Fruit fly (Drosophila melanogaster): ENCODE results near the gene kis.

Gene kis

DNA sequence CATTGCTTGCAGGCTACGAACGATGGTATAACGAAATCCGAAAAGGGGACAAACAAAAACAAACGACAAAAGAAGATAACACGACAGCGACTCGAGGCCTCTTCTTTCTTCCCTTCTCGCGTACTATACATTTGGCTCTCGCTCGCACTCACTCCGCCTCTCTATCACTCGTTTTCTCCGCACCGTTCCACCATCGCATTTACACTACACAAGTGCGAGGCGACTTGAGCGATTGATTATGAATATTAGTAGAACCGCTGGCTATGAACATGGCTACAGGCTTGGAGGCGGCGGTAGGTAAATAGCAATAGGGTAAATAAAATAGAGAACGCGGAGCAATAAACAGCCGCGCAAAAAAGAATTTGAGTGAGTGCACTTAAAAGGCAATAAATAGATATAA lies 30.1 kb downstream of the kis start:
- TF ChIP-seq HLH106 (tag; optimal IDR thresholded peaks at IDR 0.05) (no peak), Dif (GFP tag; optimal IDR thresholded peaks at IDR 0.05; ENCODE audit: partially characterized antibody) (peak; percentile 59), psq (GFP tag; optimal IDR thresholded peaks at IDR 0.05) (peak; percentile 96)

DNA sequence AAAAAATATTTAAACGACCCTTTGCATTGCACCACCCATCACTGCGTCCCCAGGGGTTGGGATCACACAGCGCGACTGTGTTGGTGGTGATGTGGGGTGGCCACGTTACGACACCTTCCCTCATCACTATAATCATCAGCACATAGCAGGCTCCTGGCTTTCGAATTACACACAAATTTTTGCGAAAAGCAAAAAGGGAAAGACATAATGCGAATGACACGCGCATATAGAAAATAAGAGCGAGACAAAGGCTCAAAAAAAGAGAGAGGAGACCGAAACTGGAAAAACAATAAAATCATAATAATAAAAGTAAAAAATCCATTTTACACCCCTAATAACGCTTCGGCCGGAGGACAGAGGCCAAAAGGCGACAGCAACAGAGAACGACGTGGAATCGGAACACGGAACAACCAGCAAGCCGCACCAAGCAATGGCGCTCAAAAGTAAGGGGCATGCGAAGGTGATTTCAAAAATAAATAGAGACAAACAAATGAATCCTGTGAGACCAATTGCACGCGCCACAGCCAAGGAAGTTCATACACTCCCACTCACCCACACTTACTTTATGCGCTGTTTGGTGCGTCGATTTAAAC lies 31.1 kb downstream of the kis start:
- TF ChIP-seq psq (GFP tag; optimal IDR thresholded peaks at IDR 0.05): peak; percentile 25
- TF ChIP-seq GATAd (GFP tag; optimal IDR thresholded peaks at IDR 0.05): no peak

DNA sequence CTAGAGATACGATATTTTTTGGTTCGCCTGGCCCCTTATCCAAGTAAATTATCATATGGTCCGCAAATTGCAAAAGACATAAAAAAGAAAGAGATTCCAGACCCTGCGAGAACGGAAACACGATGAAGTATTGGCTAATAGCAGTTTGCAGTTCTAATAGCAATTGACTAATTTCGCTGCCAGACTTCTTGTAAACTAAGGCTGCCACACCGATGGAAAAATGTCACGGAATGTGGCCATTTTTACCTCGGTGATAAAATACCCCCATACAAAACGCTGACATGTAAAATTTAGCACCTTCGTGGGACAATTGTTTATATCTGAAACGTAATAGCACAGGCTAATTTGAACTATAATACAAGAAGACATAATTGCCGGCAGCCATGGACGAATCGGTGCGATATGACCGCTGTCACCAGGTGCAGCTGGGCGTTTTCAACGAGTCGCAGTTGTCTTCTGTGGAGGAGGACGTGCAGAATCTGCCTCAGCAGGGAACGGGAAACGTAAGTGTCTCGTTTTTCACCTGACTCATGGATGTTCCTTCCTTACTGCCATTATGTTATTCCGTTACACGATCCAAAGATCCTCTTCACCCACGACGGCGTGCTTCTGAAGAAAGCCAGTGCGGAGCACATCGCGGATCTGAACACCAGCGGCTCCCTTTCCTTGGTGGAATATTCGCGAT lies 43.4 kb downstream of the kis start, which contains the start of the genes Tbc1d15-17 and CG11617:
TSS of gene Tbc1d15-17 (plus strand) at position 51 of the 685 bp plus-strand sequence.
TSS of gene CG11617 (minus strand) at position 169 of the 685 bp plus-strand sequence.
- TF ChIP-seq Rel (GFP tag; optimal IDR thresholded peaks at IDR 0.05): no peak
- no peak for TF ChIP-seq Rel (tag; optimal IDR thresholded peaks at IDR 0.05)
- no peak for TF ChIP-seq ey (GFP tag; optimal IDR thresholded peaks at IDR 0.05)
- peak; percentile 89 for TF ChIP-seq Vsx2 (GFP tag; optimal IDR thresholded peaks at IDR 0.05; ENCODE audit: partially characterized antibody)
- TF ChIP-seq Hr83 (GFP tag; optimal IDR thresholded peaks at IDR 0.05; ENCODE audit: poor library complexity, severe bottlenecking): peak; percentile 39

DNA sequence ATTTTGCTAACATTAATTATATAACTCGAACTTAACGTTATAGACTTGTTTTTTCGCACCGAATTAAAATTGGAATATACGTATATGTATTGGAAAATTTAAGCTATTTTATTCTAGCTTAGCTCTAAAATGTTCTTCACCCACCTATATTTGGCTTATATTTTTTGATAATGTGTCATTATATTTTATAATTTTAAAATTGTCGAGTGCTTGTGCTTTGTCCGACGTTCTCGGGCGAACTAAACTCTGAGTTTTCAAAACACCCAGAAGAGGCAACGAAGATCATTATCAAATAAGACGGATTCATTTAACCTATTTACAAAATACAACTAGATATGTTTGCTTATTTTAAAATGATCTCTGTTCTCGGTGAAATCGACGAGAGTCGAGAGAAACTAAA lies 44.1 kb downstream of the kis start:
- no peak for TF ChIP-seq Dif (GFP tag; optimal IDR thresholded peaks at IDR 0.05; ENCODE audit: partially characterized antibody)
- no peak for TF ChIP-seq GATAd (GFP tag; optimal IDR thresholded peaks at IDR 0.05)
- no peak for TF ChIP-seq brk (GFP tag; optimal IDR thresholded peaks at IDR 0.05)
- TF ChIP-seq Hnf4 (GFP tag; optimal IDR thresholded peaks at IDR 0.05): no peak
- no peak for TF ChIP-seq Mio (GFP tag; optimal IDR thresholded peaks at IDR 0.05)
- TF ChIP-seq pan (optimal IDR thresholded peaks at IDR 0.05): no peak
- TF ChIP-seq usp (GFP tag; optimal IDR thresholded peaks at IDR 0.05): no peak
- no peak for TF ChIP-seq Jra (GFP tag; optimal IDR thresholded peaks at IDR 0.05)

DNA sequence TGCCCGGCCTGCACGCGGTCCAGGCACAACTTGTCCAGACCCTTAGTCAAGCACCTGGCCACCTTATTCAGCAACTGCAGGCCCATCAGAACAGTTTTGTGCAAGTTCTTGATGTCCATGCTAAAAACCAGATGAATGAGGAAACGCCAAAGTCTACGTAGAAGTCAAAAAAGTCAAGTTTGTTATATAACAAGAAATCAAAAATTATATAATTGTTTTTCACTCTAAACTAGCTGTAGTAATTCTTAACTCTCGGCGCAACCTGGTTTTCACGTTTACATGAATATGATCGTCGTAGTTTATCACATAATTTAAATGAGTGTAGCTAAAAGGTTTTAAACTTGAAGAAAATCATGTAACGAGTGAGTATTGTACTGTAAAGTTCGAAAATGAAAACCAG lies 46.1 kb downstream of the kis start:
- TF ChIP-seq Dfd (GFP tag; optimal IDR thresholded peaks at IDR 0.05) (no peak), lola (GFP tag; optimal IDR thresholded peaks at IDR 0.05) (no peak), brk (GFP tag; optimal IDR thresholded peaks at IDR 0.05) (no peak), GATAd (GFP tag; optimal IDR thresholded peaks at IDR 0.05) (no peak), Mio (GFP tag; optimal IDR thresholded peaks at IDR 0.05) (no peak), Rel (GFP tag; optimal IDR thresholded peaks at IDR 0.05) (no peak), Rel (tag; optimal IDR thresholded peaks at IDR 0.05) (no peak), sv (GFP tag; optimal IDR thresholded peaks at IDR 0.05) (no peak)

DNA sequence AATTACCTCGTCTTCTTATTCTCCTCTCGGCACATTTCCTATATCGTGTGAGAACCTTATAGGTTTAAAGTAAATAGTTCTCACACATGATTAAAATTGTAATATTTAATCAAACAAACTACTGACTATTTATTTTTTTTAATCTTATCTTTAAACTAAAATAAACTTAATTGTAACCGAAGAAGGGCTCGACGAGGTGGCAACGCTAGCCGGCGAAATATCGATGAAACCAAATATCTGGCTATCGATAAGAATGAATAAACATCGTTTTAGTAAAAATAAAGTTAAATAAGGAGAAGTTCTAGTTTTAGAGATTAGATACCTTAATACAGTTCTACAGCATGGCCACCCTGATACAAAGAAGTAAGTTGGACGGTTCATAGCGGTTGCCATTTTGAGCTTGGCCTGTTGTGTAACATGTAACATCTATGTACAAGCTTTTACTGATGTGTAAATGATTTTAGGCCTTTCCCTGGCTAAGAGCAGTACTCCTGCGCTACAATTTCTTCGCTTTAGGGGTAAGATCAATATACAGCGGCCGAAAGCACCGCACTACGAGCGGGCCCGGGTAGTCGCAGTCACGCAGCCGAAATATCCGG lies 47.0 kb downstream of the kis start, which contains the start of gene mRpL10:
TSS of gene mRpL10 (plus strand) at position 251 of the 599 bp plus-strand sequence.
- TF ChIP-seq usp (GFP tag; optimal IDR thresholded peaks at IDR 0.05) (no peak), dmrt93B (GFP tag; optimal IDR thresholded peaks at IDR 0.05) (no peak), N (GFP tag; optimal IDR thresholded peaks at IDR 0.05) (no peak), HLH106 (tag; optimal IDR thresholded peaks at IDR 0.05) (peak; percentile 48), lola (GFP tag; optimal IDR thresholded peaks at IDR 0.05) (no peak), h (GFP tag; optimal IDR thresholded peaks at IDR 0.05) (no peak), Abd-B (GFP tag; optimal IDR thresholded peaks at IDR 0.05) (no peak), foxo (GFP tag; optimal IDR thresholded peaks at IDR 0.05) (peak in 1 of 2 experiments; percentile 63), CG9705 (GFP tag; optimal IDR thresholded peaks at IDR 0.05) (peak; percentile 37), Rel (GFP tag; optimal IDR thresholded peaks at IDR 0.05) (no peak), Rel (tag; optimal IDR thresholded peaks at IDR 0.05) (peak; percentile 53), pan (optimal IDR thresholded peaks at IDR 0.05) (no peak), br (GFP tag; optimal IDR thresholded peaks at IDR 0.05) (no peak), Myc (optimal IDR thresholded peaks at IDR 0.05) (no peak), dsf (GFP tag; optimal IDR thresholded peaks at IDR 0.05; ENCODE audit: borderline replicate concordance) (no peak), psq (GFP tag; optimal IDR thresholded peaks at IDR 0.05) (peak; percentile 41), Jra (GFP tag; optimal IDR thresholded peaks at IDR 0.05) (peak; percentile 34), Dif (GFP tag; optimal IDR thresholded peaks at IDR 0.05; ENCODE audit: partially characterized antibody) (no peak), OdsH (GFP tag; optimal IDR thresholded peaks at IDR 0.05) (peak; percentile 57), woc (GFP tag; optimal IDR thresholded peaks at IDR 0.05) (no peak), Hr83 (GFP tag; optimal IDR thresholded peaks at IDR 0.05; ENCODE audit: poor library complexity, severe bottlenecking) (peak; percentile 48), sv (GFP tag; optimal IDR thresholded peaks at IDR 0.05) (peak; percentile 33)

Data from whole organism, wandering third instar larva.